Worm (Caenorhabditis elegans) whole organism, L1 larva: ENCODE data around the gene sra-2.

Experiments used
- ama-1 ChIP-seq: fragments of 150-350 bp; optimal IDR thresholded peaks from 2 replicates; lab custom pipeline; 2014
- elt-3 ChIP-seq, 6 experiments: fragments of 150-350 bp in 1 of 6; sonication (generic microtip); optimal IDR thresholded peaks; 2 replicates each; lab custom pipeline; 2017 to 2018; ENCODE audit warnings: missing biosample characterization in 6 of 6, missing genetic modification characterization in 6 of 6, inconsistent platforms in 1 of 6
- fkh-10 ChIP-seq: sonication (generic microtip); optimal IDR thresholded peaks from 2 replicates; lab custom pipeline; 2017; ENCODE audit warnings: missing biosample characterization, missing genetic modification reagents, missing genetic modification characterization
- irx-1 ChIP-seq: sonication (generic microtip); optimal IDR thresholded peaks from 2 replicates; lab custom pipeline; 2016; ENCODE audit warnings: missing genetic modification characterization, missing compliant biosample characterization
- jun-1 ChIP-seq: fragments of 150-350 bp; optimal IDR thresholded peaks from 2 replicates; lab custom pipeline; 2014; ENCODE audit warnings: missing biosample characterization, missing genetic modification reagents, missing genetic modification characterization
- nhr-90 ChIP-seq: sonication (generic microtip); optimal IDR thresholded peaks from 2 replicates; lab custom pipeline; 2016; ENCODE audit warnings: mild to moderate bottlenecking, missing genetic modification characterization, missing compliant biosample characterization; ENCODE audit not compliant: poor library complexity
- rnt-1 ChIP-seq: sonication (generic microtip); optimal IDR thresholded peaks from 2 replicates; lab custom pipeline; 2016; ENCODE audit warnings: mild to moderate bottlenecking, missing genetic modification characterization, moderate library complexity, missing compliant biosample characterization
- snpc-4 ChIP-seq: fragments of 150-350 bp; optimal IDR thresholded peaks from 2 replicates; lab custom pipeline; 2014; ENCODE audit warnings: missing biosample characterization, missing genetic modification characterization
- tbx-2 ChIP-seq: sonication (generic microtip); optimal IDR thresholded peaks from 2 replicates; lab custom pipeline; 2016; ENCODE audit warnings: missing genetic modification characterization, missing compliant biosample characterization
- unc-86 ChIP-seq: sonication (generic microtip); optimal IDR thresholded peaks from 2 replicates; lab custom pipeline; 2016; ENCODE audit warnings: missing genetic modification characterization, missing compliant biosample characterization
- ztf-11 ChIP-seq, 2 experiments: sonication (generic microtip); optimal IDR thresholded peaks; 2 replicates each; lab custom pipeline; 2016 to 2017; ENCODE audit warnings: missing genetic modification characterization in 2 of 2, missing biosample characterization in 1 of 2, missing compliant biosample characterization in 1 of 2
- ztf-4 ChIP-seq: fragments of 150-350 bp; optimal IDR thresholded peaks from 2 replicates; lab custom pipeline; 2014; ENCODE audit warnings: missing biosample characterization, missing genetic modification characterization

- TF ChIP-seq rnt-1 (tag; lab: Kevin White, UChicago): no peak
- no peak for TF ChIP-seq elt-3 (tag; optimal IDR thresholded peaks at IDR 0.05; lab: Kevin White, UChicago)
- no peak for TF ChIP-seq nhr-90 (tag; lab: Kevin White, UChicago)
- no peak for TF ChIP-seq ama-1 (lab: Kevin White, UChicago)
- no peak for TF ChIP-seq irx-1 (tag; lab: Kevin White, UChicago)
- TF ChIP-seq tbx-2: no peak
- no peak for TF ChIP-seq jun-1 (tag; lab: Kevin White, UChicago)
- TF ChIP-seq ztf-11 (tag; optimal IDR thresholded peaks at IDR 0.05; lab: Kevin White, UChicago): no peak
- TF ChIP-seq fkh-10 (GFP tag; lab: Kevin White, UChicago): no peak
- TF ChIP-seq snpc-4 (tag; lab: Kevin White, UChicago): no peak
- no peak for TF ChIP-seq unc-86 (tag; lab: Kevin White, UChicago)
- no peak for TF ChIP-seq ztf-4
Observed at ce11 chrII:9516836-9517235, 11.7 kb upstream of the sra-2 start, which contains the start of gene gcy-1.
